Fruit fly (Drosophila melanogaster) whole organism, embryonic: ENCODE measurements around the gene CG4467.
A peak's percentile ranks its signal among the peaks of the same experiment; 100 is the strongest.

Experiments used
- ATbp ChIP-seq: fragments of 200-800 bp; sonication (Bioruptor generic); optimal IDR thresholded peaks from 2 replicates; lab custom pipeline; 2017; ENCODE audit warnings: missing biosample characterization, mild to moderate bottlenecking, missing genetic modification characterization, missing genetic modification reagents
- CG10147 ChIP-seq: fragments of 200-800 bp; sonication (Bioruptor generic); optimal IDR thresholded peaks from 2 replicates; lab custom pipeline; 2019; ENCODE audit warnings: missing biosample characterization, mild to moderate bottlenecking, missing genetic modification characterization, moderate library complexity
- CG10654 ChIP-seq: fragments of 200-800 bp; sonication (Bioruptor generic); optimal IDR thresholded peaks from 2 replicates; lab custom pipeline; 2016; ENCODE audit warnings: missing biosample characterization, missing genetic modification characterization
- CG11696 ChIP-seq: fragments of 200-800 bp; sonication (Bioruptor generic); IDR thresholded peaks from 2 replicates; pipeline ENCODE4 v1.3.6; 2022; ENCODE audit warnings: missing biosample characterization, missing genetic modification characterization
- CG12769 ChIP-seq: fragments of 200-800 bp; sonication (Bioruptor generic); optimal IDR thresholded peaks from 2 replicates; lab custom pipeline; 2019; ENCODE audit warnings: missing biosample characterization, mild to moderate bottlenecking, missing genetic modification characterization, moderate library complexity
- CG13775 ChIP-seq: fragments of 200-800 bp; sonication (Bioruptor generic); optimal IDR thresholded peaks from 3 replicates; lab custom pipeline; 2017; ENCODE audit warnings: missing biosample characterization, mild to moderate bottlenecking, missing genetic modification characterization
- CG1647 ChIP-seq: fragments of 200-800 bp; sonication (Bioruptor generic); optimal IDR thresholded peaks from 3 replicates; lab custom pipeline; 2016; ENCODE audit warnings: missing biosample characterization, missing genetic modification characterization
- CG17802 ChIP-seq: fragments of 200-800 bp; sonication (Bioruptor generic); optimal IDR thresholded peaks from 2 replicates; lab custom pipeline; 2018; ENCODE audit warnings: missing biosample characterization, mild to moderate bottlenecking, missing genetic modification characterization, moderate library complexity
- CG1832 ChIP-seq: fragments of 200-800 bp; sonication (Bioruptor generic); optimal IDR thresholded peaks from 2 replicates; lab custom pipeline; 2017; ENCODE audit warnings: missing biosample characterization, mild to moderate bottlenecking, missing genetic modification characterization, inconsistent platforms
- CG3407 ChIP-seq: fragments of 200-800 bp; sonication (Bioruptor generic); optimal IDR thresholded peaks from 2 replicates; lab custom pipeline; 2018; ENCODE audit warnings: missing biosample characterization, mild to moderate bottlenecking, missing genetic modification characterization
- CG34422 ChIP-seq: fragments of 200-800 bp; sonication (Bioruptor generic); IDR thresholded peaks from 3 replicates; pipeline ENCODE4 v1.3.6; 2022; ENCODE audit warnings: missing biosample characterization, missing genetic modification characterization
- CG4328 ChIP-seq: fragments of 200-800 bp; sonication (Bioruptor generic); optimal IDR thresholded peaks from 3 replicates; lab custom pipeline; 2017; ENCODE audit warnings: missing biosample characterization, missing genetic modification reagents, missing genetic modification characterization
- CG9609 ChIP-seq: fragments of 200-800 bp; sonication (Bioruptor generic); optimal IDR thresholded peaks from 3 replicates; lab custom pipeline; 2016; ENCODE audit warnings: missing biosample characterization, missing genetic modification characterization
- Dll ChIP-seq: fragments of 200-800 bp; sonication (Bioruptor generic); IDR thresholded peaks from 4 replicates; pipeline ENCODE4 v1.3.6; 2022; ENCODE audit warnings: missing biosample characterization, missing genetic modification characterization; ENCODE audit not compliant: partially characterized antibody
- Fer1 ChIP-seq: fragments of 200-800 bp; sonication (Bioruptor generic); optimal IDR thresholded peaks from 2 replicates; lab custom pipeline; 2017; ENCODE audit warnings: missing biosample characterization, mild to moderate bottlenecking, missing genetic modification characterization
- Fer2 ChIP-seq: fragments of 200-800 bp; sonication (Bioruptor generic); optimal IDR thresholded peaks from 2 replicates; lab custom pipeline; 2018; ENCODE audit warnings: missing biosample characterization, mild to moderate bottlenecking, missing genetic modification characterization, moderate library complexity
- Hand ChIP-seq: fragments of 200-800 bp; sonication (Bioruptor generic); optimal IDR thresholded peaks from 2 replicates; lab custom pipeline; 2017; ENCODE audit warnings: mild to moderate bottlenecking, missing biosample characterization, missing genetic modification reagents, missing genetic modification characterization
- HmgD ChIP-seq: fragments of 200-800 bp; sonication (Bioruptor generic); optimal IDR thresholded peaks from 3 replicates; lab custom pipeline; 2016; ENCODE audit warnings: missing biosample characterization, missing genetic modification characterization
- Hmx ChIP-seq: fragments of 200-800 bp; sonication (Bioruptor generic); optimal IDR thresholded peaks from 2 replicates; lab custom pipeline; 2016; ENCODE audit warnings: missing biosample characterization, missing genetic modification characterization
- Hsf ChIP-seq: fragments of 200-800 bp; sonication (Bioruptor generic); optimal IDR thresholded peaks from 3 replicates; lab custom pipeline; 2016; ENCODE audit warnings: missing biosample characterization, missing genetic modification characterization
- MBD-R2 ChIP-seq: fragments of 200-800 bp; sonication (Bioruptor generic); IDR thresholded peaks from 2 replicates; pipeline ENCODE4 v1.3.6; 2022; ENCODE audit warnings: missing biosample characterization, missing genetic modification characterization
- MESR4 ChIP-seq: fragments of 200-800 bp; sonication (Bioruptor generic); optimal IDR thresholded peaks from 2 replicates; lab custom pipeline; 2018; ENCODE audit warnings: missing biosample characterization, mild to moderate bottlenecking, missing genetic modification characterization, moderate library complexity
- Optix ChIP-seq: fragments of 200-800 bp; sonication (Bioruptor generic); IDR thresholded peaks from 3 replicates; pipeline ENCODE4 v1.3.6; 2022; ENCODE audit warnings: missing biosample characterization, missing genetic modification characterization
- PHDP ChIP-seq: fragments of 200-800 bp; sonication (Bioruptor generic); optimal IDR thresholded peaks from 3 replicates; lab custom pipeline; 2018; ENCODE audit warnings: missing biosample characterization, mild to moderate bottlenecking, missing genetic modification characterization, moderate library complexity
- Six4 ChIP-seq: fragments of 200-800 bp; sonication (Bioruptor generic); optimal IDR thresholded peaks from 2 replicates; lab custom pipeline; 2016; ENCODE audit warnings: missing biosample characterization, missing genetic modification characterization
- ash1 ChIP-seq: fragments of 200-800 bp; sonication (Bioruptor generic); optimal IDR thresholded peaks from 2 replicates; lab custom pipeline; 2018; ENCODE audit warnings: missing biosample characterization, mild to moderate bottlenecking, missing genetic modification characterization
- bcd ChIP-seq: fragments of 200-800 bp; sonication (Bioruptor generic); optimal IDR thresholded peaks from 2 replicates; lab custom pipeline; 2017; ENCODE audit warnings: missing biosample characterization, mild to moderate bottlenecking, missing genetic modification characterization
- br ChIP-seq: fragments of >200 bp; optimal IDR thresholded peaks from 2 replicates; lab custom pipeline; 2017
- btn ChIP-seq: fragments of 200-800 bp; sonication (Bioruptor generic); optimal IDR thresholded peaks from 2 replicates; lab custom pipeline; 2016; ENCODE audit warnings: missing biosample characterization, missing genetic modification characterization
- ci ChIP-seq: fragments of 200-800 bp; sonication (Bioruptor generic); IDR thresholded peaks from 3 replicates; pipeline ENCODE4 v1.3.6; 2022; ENCODE audit warnings: missing biosample characterization, missing genetic modification characterization
- da ChIP-seq: fragments of 200-800 bp; sonication (Bioruptor generic); optimal IDR thresholded peaks from 2 replicates; lab custom pipeline; 2016; ENCODE audit warnings: missing biosample characterization, missing genetic modification characterization
- danr ChIP-seq: fragments of 200-800 bp; sonication (Bioruptor generic); IDR thresholded peaks from 2 replicates; pipeline ENCODE4 v1.3.6; 2022; ENCODE audit warnings: missing biosample characterization, missing genetic modification characterization
- eve ChIP-seq, 2 experiments: fragments of >200 bp; optimal IDR thresholded peaks; 2 replicates each; lab custom pipeline; 2017; ENCODE audit warnings: missing biosample characterization in 2 of 2, missing genetic modification characterization in 2 of 2
- exex ChIP-seq: fragments of 200-800 bp; sonication (Bioruptor generic); optimal IDR thresholded peaks from 4 replicates; lab custom pipeline; 2018; ENCODE audit warnings: missing biosample characterization, mild to moderate bottlenecking, missing genetic modification characterization, moderate library complexity
- gce ChIP-seq: fragments of 200-800 bp; sonication (Bioruptor generic); IDR thresholded peaks from 3 replicates; pipeline ENCODE4 v1.3.6; 2022; ENCODE audit warnings: missing biosample characterization, missing genetic modification characterization
- gt ChIP-seq: fragments of 200-800 bp; sonication (Bioruptor generic); IDR thresholded peaks from 2 replicates; pipeline ENCODE4 v1.3.6; 2022; ENCODE audit warnings: missing biosample characterization, missing genetic modification characterization
- ind ChIP-seq: fragments of 200-800 bp; sonication (Bioruptor generic); optimal IDR thresholded peaks from 3 replicates; lab custom pipeline; 2016; ENCODE audit warnings: missing biosample characterization, missing genetic modification characterization
- inv ChIP-seq: fragments of 200-800 bp; sonication (Bioruptor generic); IDR thresholded peaks from 2 replicates; pipeline ENCODE4 v1.3.6; 2022; ENCODE audit warnings: missing biosample characterization, missing genetic modification characterization; ENCODE audit not compliant: partially characterized antibody
- klu ChIP-seq: fragments of 200-800 bp; sonication (Bioruptor generic); IDR thresholded peaks from 2 replicates; pipeline ENCODE4 v1.3.6; 2022; ENCODE audit warnings: missing biosample characterization, missing genetic modification characterization
- lilli ChIP-seq: fragments of 200-800 bp; sonication (Bioruptor generic); optimal IDR thresholded peaks from 3 replicates; lab custom pipeline; 2016; ENCODE audit warnings: missing biosample characterization, missing genetic modification characterization
- mirr ChIP-seq: fragments of 200-800 bp; sonication (Bioruptor generic); optimal IDR thresholded peaks from 3 replicates; lab custom pipeline; 2018; ENCODE audit warnings: missing biosample characterization, mild to moderate bottlenecking, missing genetic modification characterization
- oc ChIP-seq: fragments of 200-800 bp; sonication (Bioruptor generic); optimal IDR thresholded peaks from 2 replicates; lab custom pipeline; 2018; ENCODE audit warnings: missing biosample characterization, mild to moderate bottlenecking, missing genetic modification characterization, moderate library complexity
- peb ChIP-seq: fragments of 200-800 bp; sonication (Bioruptor generic); IDR thresholded peaks from 2 replicates; pipeline ENCODE4 v1.3.6; 2022; ENCODE audit warnings: missing biosample characterization, missing genetic modification characterization
- pum ChIP-seq: fragments of 200-800 bp; sonication (Bioruptor generic); optimal IDR thresholded peaks from 2 replicates; lab custom pipeline; 2016; ENCODE audit warnings: missing biosample characterization, missing genetic modification characterization
- slbo ChIP-seq: fragments of 200-800 bp; sonication (Bioruptor generic); IDR thresholded peaks from 2 replicates; pipeline ENCODE4 v1.3.6; 2022; ENCODE audit warnings: missing biosample characterization, missing genetic modification characterization
- slp2 ChIP-seq: fragments of 200-800 bp; sonication (Bioruptor generic); optimal IDR thresholded peaks from 2 replicates; lab custom pipeline; 2016; ENCODE audit warnings: missing biosample characterization, missing genetic modification characterization
- ssp ChIP-seq: fragments of 200-800 bp; sonication (Bioruptor generic); IDR thresholded peaks from 2 replicates; pipeline ENCODE4 v1.3.6; 2022; ENCODE audit warnings: missing biosample characterization, missing genetic modification characterization
- tna ChIP-seq: fragments of 200-800 bp; sonication (Bioruptor generic); IDR thresholded peaks from 2 replicates; pipeline ENCODE4 v1.3.6; 2022; ENCODE audit warnings: missing biosample characterization, missing genetic modification characterization; ENCODE audit not compliant: partially characterized antibody
- vfl ChIP-seq: fragments of 200-800 bp; sonication (Bioruptor generic); optimal IDR thresholded peaks from 2 replicates; lab custom pipeline; 2016; ENCODE audit warnings: missing biosample characterization, missing genetic modification characterization
- wdn ChIP-seq: fragments of 200-800 bp; sonication (Bioruptor generic); IDR thresholded peaks from 2 replicates; pipeline ENCODE4 v1.3.6; 2022; ENCODE audit warnings: missing biosample characterization, missing genetic modification characterization

Gene CG4467

dm6 chr3R:23239934-23240632, 8.6 kb downstream of the CG4467 start (continued):
- TF ChIP-seq MBD-R2 (GFP tag; lab: Robert Waterston, UW) (peak; percentile 20; the same call in 1 of the 2 replicates), CG1832 (GFP tag; lab: Kevin White, UChicago) (no peak), ci (peak; percentile 85), CG11696 (GFP tag; lab: Robert Waterston, UW) (0 out of 2 replicates have a peak, but pooled peaks have one; percentile 10), CG12769 (tag; lab: Kevin White, UChicago) (no peak), slp2 (GFP tag; lab: Kevin White, UChicago) (peak; percentile 45), Hand (GFP tag; lab: Kevin White, UChicago) (peak; percentile 31), gt (GFP tag; lab: Robert Waterston, UW) (no peak), slbo (GFP tag; lab: Robert Waterston, UW) (peak; percentile 77), Fer2 (tag; lab: Kevin White, UChicago) (peak; percentile 30), pum (peak; percentile 43), CG3407 (GFP tag; lab: Kevin White, UChicago) (peak; percentile 32), klu (GFP tag; lab: Robert Waterston, UW) (no peak), bcd (GFP tag; lab: Kevin White, UChicago) (peak; percentile 67), btn (GFP tag; lab: Kevin White, UChicago) (no peak), lilli (GFP tag; lab: Kevin White, UChicago) (peak; percentile 65), eve (GFP tag; optimal IDR thresholded peaks at IDR 0.05; lab: Kevin White, UChicago) (peak in 1 of 2 experiments; percentile 37), HmgD (GFP tag; lab: Kevin White, UChicago) (no peak), Hsf (peak; percentile 35), vfl (GFP tag; lab: Kevin White, UChicago) (peak; percentile 25), mirr (GFP tag; lab: Kevin White, UChicago) (no peak), Fer1 (GFP tag; lab: Kevin White, UChicago) (peak; percentile 88), oc (peak; percentile 23), danr (GFP tag; lab: Robert Waterston, UW) (peak; percentile 41; the same call in 1 of the 2 replicates), Dll (GFP tag; lab: Robert Waterston, UW) (no peak), Six4 (GFP tag; lab: Kevin White, UChicago) (peak; percentile 28), da (GFP tag; lab: Kevin White, UChicago) (no peak), CG13775 (GFP tag; lab: Kevin White, UChicago) (peak; percentile 22), peb (GFP tag; lab: Robert Waterston, UW) (peak; percentile 45; the same call in 1 of the 2 replicates), br (lab: Kevin White, UChicago) (no peak), ind (GFP tag; lab: Kevin White, UChicago) (peak; percentile 52), ATbp (GFP tag; lab: Kevin White, UChicago) (peak; percentile 70), CG4328 (GFP tag; lab: Kevin White, UChicago) (no peak), CG34422 (GFP tag; lab: Robert Waterston, UW) (peak; percentile 72), ash1 (GFP tag; lab: Kevin White, UChicago) (no peak), CG10654 (GFP tag; lab: Kevin White, UChicago) (peak; percentile 28), wdn (peak; percentile 64), Optix (GFP tag; lab: Robert Waterston, UW) (peak; percentile 33; the same call in 1 of the 3 replicates), exex (tag; lab: Kevin White, UChicago) (peak; percentile 39), CG10147 (peak; percentile 78), tna (GFP tag; lab: Robert Waterston, UW) (no peak), inv (GFP tag; lab: Robert Waterston, UW) (no peak), CG17802 (tag; lab: Kevin White, UChicago) (no peak), PHDP (tag; lab: Kevin White, UChicago) (peak; percentile 67), ssp (GFP tag; lab: Robert Waterston, UW) (peak; percentile 49), CG9609 (GFP tag; lab: Kevin White, UChicago) (peak; percentile 26), gce (0 out of 3 replicates have a peak, but pooled peaks have one; percentile 20), Hmx (GFP tag; lab: Kevin White, UChicago) (peak; percentile 10), MESR4 (GFP tag; lab: Kevin White, UChicago) (no peak), CG1647 (GFP tag; lab: Kevin White, UChicago) (peak; percentile 13)
